Worm (Caenorhabditis elegans) whole organism, L4/young adult: ENCODE results near the gene piit-1.

Source experiments
- W03F9.2 ChIP-seq: fragments of 150-350 bp; optimal IDR thresholded peaks from 2 replicates; lab custom pipeline; 2014; ENCODE audit warnings: missing biosample characterization, missing genetic modification characterization
- him-1 ChIP-seq: sonication (generic microtip); optimal IDR thresholded peaks from 2 replicates; lab custom pipeline; 2016; ENCODE audit warnings: missing genotype, missing genetic modification reagents, missing genetic modification characterization, missing compliant biosample characterization

- TF ChIP-seq him-1 (tag; lab: Kevin White, UChicago) = no peak
- TF ChIP-seq W03F9.2 (tag; lab: Kevin White, UChicago) = no peak
Measured at ce11 chrV:11620081-11620480, 10.1 kb upstream of the piit-1 start.
